Worm (Caenorhabditis elegans): Measurements from ENCODE around the gene F36A4.4.

ce11 chrIV:4301202-4301601, 33.8 kb downstream of the F36A4.4 start, which contains the start of gene lgc-22:
- TF ChIP-seq fos-1 (tag; optimal IDR thresholded peaks at IDR 0.05) (no peak), ama-1 (optimal IDR thresholded peaks at IDR 0.05) (no peak), unc-62 (GFP tag; optimal IDR thresholded peaks at IDR 0.05) (no peak), ceh-82 (tag; optimal IDR thresholded peaks at IDR 0.05) (no peak), C34F6.9 (tag; optimal IDR thresholded peaks at IDR 0.05) (no peak), sem-4 (tag; optimal IDR thresholded peaks at IDR 0.05) (no peak), R02D3.7 (tag; optimal IDR thresholded peaks at IDR 0.05) (no peak), nhr-23 (tag; optimal IDR thresholded peaks at IDR 0.05) (no peak), elt-3 (tag; optimal IDR thresholded peaks at IDR 0.05) (no peak), nhr-237 (tag; optimal IDR thresholded peaks at IDR 0.05) (no peak), alr-1 (tag; optimal IDR thresholded peaks at IDR 0.05) (no peak), nhr-77 (tag; optimal IDR thresholded peaks at IDR 0.05) (no peak)
